Worm (Caenorhabditis elegans): ENCODE measurements around the gene swm-1.

ce11 chrV:9015540-9015939 lies 39.1 kb downstream of the swm-1 start, which contains the start of gene srt-18:
- no peak for TF ChIP-seq tab-1 (GFP tag; IDR thresholded peaks at IDR 0.05)
- no peak for TF ChIP-seq klf-2 (GFP tag; conservative IDR thresholded peaks at IDR 0.05)
- TF ChIP-seq flt-1 (GFP tag; IDR thresholded peaks at IDR 0.05), result no peak
- TF ChIP-seq cog-1 (tag; optimal IDR thresholded peaks at IDR 0.05), result no peak
- no peak for TF ChIP-seq ref-1 (GFP tag; conservative IDR thresholded peaks at IDR 0.05)
- TF ChIP-seq ztf-23 (GFP tag; IDR thresholded peaks at IDR 0.05), result no peak
- no peak for TF ChIP-seq T22C8.4 (GFP tag; IDR thresholded peaks at IDR 0.05)
- no peak for TF ChIP-seq ztf-29 (GFP tag; IDR thresholded peaks at IDR 0.05)
- no peak for TF ChIP-seq med-1 (GFP tag; optimal IDR thresholded peaks at IDR 0.05; ENCODE audit: insufficient read depth)

All from whole organism, midembryonic.